Worm (Caenorhabditis elegans): ENCODE measurements around the gene adr-2.

DNA sequence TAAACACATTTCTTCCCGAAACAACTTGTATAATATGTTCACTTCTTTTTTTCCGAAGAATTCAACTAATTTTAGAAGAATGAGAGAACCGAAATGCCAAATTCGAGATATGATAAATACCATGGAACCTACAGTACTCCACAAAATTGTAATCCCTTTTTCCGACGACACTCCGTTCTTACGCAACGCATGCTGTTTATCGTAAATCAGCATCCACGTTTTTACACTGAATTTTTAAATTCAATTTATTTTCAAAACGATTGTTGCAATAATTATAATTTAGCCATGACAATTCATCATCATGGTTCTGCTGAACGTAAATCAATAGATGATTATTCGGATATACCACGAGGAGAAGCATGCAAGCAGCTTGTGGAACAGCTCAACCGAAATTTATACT is 48.5 kb upstream of the adr-2 start, which contains the start of gene B0361.3:
- no peak for TF ChIP-seq unc-62 (GFP tag; optimal IDR thresholded peaks at IDR 0.05)
- TF ChIP-seq sdz-38 (tag; optimal IDR thresholded peaks at IDR 0.05): no peak
- no peak for TF ChIP-seq ccch-3 (GFP tag; optimal IDR thresholded peaks at IDR 0.05)
- no peak for TF ChIP-seq athp-1 (tag; optimal IDR thresholded peaks at IDR 0.05)
- TF ChIP-seq nhr-80 (tag; optimal IDR thresholded peaks at IDR 0.05): no peak
- no peak for TF ChIP-seq madf-8 (GFP tag; conservative IDR thresholded peaks at IDR 0.05)
- TF ChIP-seq mxl-1 (tag; optimal IDR thresholded peaks at IDR 0.05): no peak
- TF ChIP-seq cebp-2 (GFP tag; IDR thresholded peaks at IDR 0.05): no peak
- no peak for TF ChIP-seq B0261.1 (tag; optimal IDR thresholded peaks at IDR 0.05)
- TF ChIP-seq lag-1 (GFP tag; IDR thresholded peaks at IDR 0.05): no peak
- TF ChIP-seq hrde-1 (tag; optimal IDR thresholded peaks at IDR 0.05; ENCODE audit: borderline replicate concordance): no peak
- no peak for TF ChIP-seq cebp-1 (GFP tag; IDR thresholded peaks at IDR 0.05)
- no peak for TF ChIP-seq cebp-1 (tag; optimal IDR thresholded peaks at IDR 0.05)

Data from whole organism, young adult.